Worm (Caenorhabditis elegans): Measurements from ENCODE around the gene W02D7.5.

- no peak for TF ChIP-seq flt-1 (GFP tag; IDR thresholded peaks at IDR 0.05)
- TF ChIP-seq klf-2 (GFP tag; conservative IDR thresholded peaks at IDR 0.05): no peak
- TF ChIP-seq ref-1 (GFP tag; conservative IDR thresholded peaks at IDR 0.05): no peak
- TF ChIP-seq ztf-23 (GFP tag; IDR thresholded peaks at IDR 0.05): no peak
- no peak for TF ChIP-seq cog-1 (tag; optimal IDR thresholded peaks at IDR 0.05)
Measured at ce11 chrV:8311210-8311609, 12.2 kb upstream of the W02D7.5 start, which contains the start of gene W02D7.12.
